Worm (Caenorhabditis elegans): ENCODE results near the gene elt-7.

Gene elt-7

ce11 chrV:4731154-4731961, 39.1 kb upstream of the elt-7 start, which contains the start of gene F39G3.3 (continued):
- TF ChIP-seq pbrm-1 (GFP tag; IDR thresholded peaks at IDR 0.05) (peak; percentile 56; the same call in 1 of the 2 replicates), attf-6 (GFP tag; IDR thresholded peaks at IDR 0.05) (0 out of 2 replicates have a peak, but pooled peaks have one; percentile 8), lir-1 (GFP tag; conservative IDR thresholded peaks at IDR 0.05) (peak; percentile 40; the same call in 1 of the 2 replicates), nhr-27 (tag; optimal IDR thresholded peaks at IDR 0.05) (no peak), snpc-3.4 (tag; optimal IDR thresholded peaks at IDR 0.05) (no peak), unc-62 (GFP tag; optimal IDR thresholded peaks at IDR 0.05) (no peak), mel-28 (tag; optimal IDR thresholded peaks at IDR 0.05; ENCODE audit: borderline replicate concordance) (no peak), B0336.3 (GFP tag; IDR thresholded peaks at IDR 0.05) (peak; percentile 77), let-607 (tag; optimal IDR thresholded peaks at IDR 0.05) (peak in 1 of 2 experiments; percentile 30), efl-1 (GFP tag; optimal IDR thresholded peaks at IDR 0.05) (peak; percentile 77), ekl-4 (GFP tag; IDR thresholded peaks at IDR 0.05) (peak; percentile 52; the same call in 1 of the 2 replicates), F55B11.4 (tag; optimal IDR thresholded peaks at IDR 0.05; ENCODE audit: borderline replicate concordance, insufficient read depth) (no peak), ztf-26 (tag; optimal IDR thresholded peaks at IDR 0.05) (no peak), lin-54 (GFP tag; optimal IDR thresholded peaks at IDR 0.05) (peak; percentile 83), ztf-22 (GFP tag; optimal IDR thresholded peaks at IDR 0.05) (no peak), nhr-90 (tag; optimal IDR thresholded peaks at IDR 0.05) (no peak), B0261.1 (tag; optimal IDR thresholded peaks at IDR 0.05) (no peak), nfya-1 (tag; optimal IDR thresholded peaks at IDR 0.05; ENCODE audit: borderline replicate concordance, insufficient read depth) (no peak), ztf-25 (GFP tag; IDR thresholded peaks at IDR 0.05) (no peak), F10E7.11 (tag; optimal IDR thresholded peaks at IDR 0.05) (no peak), aptf-3 (GFP tag; IDR thresholded peaks at IDR 0.05) (no peak), zfh-2 (GFP tag; conservative IDR thresholded peaks at IDR 0.05) (no peak), tlf-1 (GFP tag; optimal IDR thresholded peaks at IDR 0.05) (peak; percentile 65), dpff-1 (tag; optimal IDR thresholded peaks at IDR 0.05) (no peak), cebp-2 (GFP tag; IDR thresholded peaks at IDR 0.05) (no peak), egl-44 (GFP tag; IDR thresholded peaks at IDR 0.05) (no peak), B0019.2 (GFP tag; conservative IDR thresholded peaks at IDR 0.05) (no peak), F33H1.4 (GFP tag; IDR thresholded peaks at IDR 0.05) (peak; percentile 88), xnd-1 (tag; optimal IDR thresholded peaks at IDR 0.05) (peak; percentile 97), attf-3 (GFP tag; conservative IDR thresholded peaks at IDR 0.05) (no peak), snpc-1.3 (tag; optimal IDR thresholded peaks at IDR 0.05; ENCODE audit: insufficient read depth) (peak; percentile 67), nfya-2 (GFP tag; IDR thresholded peaks at IDR 0.05) (no peak), hsf-1 (GFP tag; IDR thresholded peaks at IDR 0.05) (peak; percentile 56; the same call in 1 of the 2 replicates), madf-3 (GFP tag; IDR thresholded peaks at IDR 0.05) (no peak), Y95B8A.8 (GFP tag; IDR thresholded peaks at IDR 0.05) (no peak), ceh-91 (GFP tag; IDR thresholded peaks at IDR 0.05) (peak; percentile 79), nhr-80 (tag; optimal IDR thresholded peaks at IDR 0.05) (peak; percentile 32), F23B12.7 (tag; optimal IDR thresholded peaks at IDR 0.05; ENCODE audit: insufficient read depth) (peak; percentile 46), mes-4 (tag; optimal IDR thresholded peaks at IDR 0.05) (no peak), lin-26 (GFP tag; IDR thresholded peaks at IDR 0.05) (no peak), chd-7 (tag; optimal IDR thresholded peaks at IDR 0.05) (no peak), F57C9.4 (tag; optimal IDR thresholded peaks at IDR 0.05) (no peak), B0035.1 (tag; optimal IDR thresholded peaks at IDR 0.05) (no peak), rec-8 (tag; optimal IDR thresholded peaks at IDR 0.05) (no peak), T07F8.4 (tag; optimal IDR thresholded peaks at IDR 0.05) (no peak), dox-1 (GFP tag; IDR thresholded peaks at IDR 0.05) (peak; percentile 89)
